Worm (Caenorhabditis elegans) whole organism, early embryonic: ENCODE data around the gene zfp-2.

Source experiments
- F13C5.2 ChIP-seq: sonication (generic microtip); optimal IDR thresholded peaks from 2 replicates; lab custom pipeline; 2017; ENCODE audit warnings: mild to moderate bottlenecking, missing genetic modification characterization, inconsistent platforms, missing compliant biosample characterization
- ama-1 ChIP-seq: fragments of 150-350 bp; optimal IDR thresholded peaks from 2 replicates; lab custom pipeline; 2014
- ets-7 ChIP-seq: sonication (generic microtip); optimal IDR thresholded peaks from 2 replicates; lab custom pipeline; 2016; ENCODE audit warnings: missing genotype, missing genetic modification characterization, missing compliant biosample characterization
- flt-1 ChIP-seq: fragments of 200-800 bp; sonication (Bioruptor generic); IDR thresholded peaks from 2 replicates; pipeline ENCODE4 v1.3.6; 2022; ENCODE audit warnings: missing genetic modification characterization, missing compliant biosample characterization
- tbx-37 ChIP-seq: fragments of 200-800 bp; sonication (Bioruptor generic); conservative IDR thresholded peaks from 2 replicates; pipeline ENCODE4 v1.3.6; 2022; ENCODE audit warnings: missing genetic modification reagents, missing genetic modification characterization, missing compliant biosample characterization

ce11 chrII:9592737-9593136 lies 35.3 kb downstream of the zfp-2 start, which contains the start of gene parp-2:
- TF ChIP-seq ama-1 (lab: Kevin White, UChicago) (no peak), F13C5.2 (no peak), tbx-37 (GFP tag; lab: Robert Waterston, UW) (no peak), flt-1 (GFP tag; lab: Robert Waterston, UW) (no peak), ets-7 (no peak)
